Fruit fly (Drosophila melanogaster) whole organism, pupa: Measurements from ENCODE around the gene Sirt4.

Experiments used
- CG10348 ChIP-seq: fragments of 200-800 bp; sonication (Bioruptor generic); IDR thresholded peaks from 2 replicates; pipeline ENCODE4 v1.3.6; 2022; ENCODE audit warnings: missing biosample characterization, missing genetic modification characterization
- CG12605 ChIP-seq: fragments of 200-800 bp; sonication (Bioruptor generic); IDR thresholded peaks from 2 replicates; pipeline ENCODE4 v1.3.6; 2022; ENCODE audit warnings: missing biosample characterization, missing genetic modification characterization
- CG13204 ChIP-seq: fragments of 200-800 bp; sonication (Bioruptor generic); optimal IDR thresholded peaks from 2 replicates; lab custom pipeline; 2018; ENCODE audit warnings: missing biosample characterization, mild to moderate bottlenecking, missing genetic modification characterization, moderate library complexity
- CG14655 ChIP-seq: fragments of 200-800 bp; sonication (Bioruptor generic); optimal IDR thresholded peaks from 3 replicates; lab custom pipeline; 2017; ENCODE audit warnings: mild to moderate bottlenecking, missing biosample characterization, missing genetic modification reagents, missing genetic modification characterization
- CG15710 ChIP-seq: fragments of 200-800 bp; sonication (Bioruptor generic); optimal IDR thresholded peaks from 2 replicates; lab custom pipeline; 2018; ENCODE audit warnings: missing biosample characterization, mild to moderate bottlenecking, missing genetic modification characterization, moderate library complexity
- CG17806 ChIP-seq: fragments of 200-800 bp; sonication (Bioruptor generic); optimal IDR thresholded peaks from 2 replicates; lab custom pipeline; 2018; ENCODE audit warnings: missing biosample characterization, mild to moderate bottlenecking, missing genetic modification characterization, moderate library complexity
- CG32121 ChIP-seq: fragments of 200-800 bp; sonication (Bioruptor generic); IDR thresholded peaks from 2 replicates; pipeline ENCODE4 v1.3.6; 2022; ENCODE audit warnings: missing biosample characterization, missing genetic modification characterization
- CG34367 ChIP-seq: fragments of 200-800 bp; sonication (Bioruptor generic); optimal IDR thresholded peaks from 2 replicates; lab custom pipeline; 2018; ENCODE audit warnings: missing biosample characterization, mild to moderate bottlenecking, missing genetic modification characterization
- CG4496 ChIP-seq: fragments of 200-800 bp; sonication (Bioruptor generic); IDR thresholded peaks from 3 replicates; pipeline ENCODE4 v1.3.6; 2022; ENCODE audit warnings: missing biosample characterization, missing genetic modification characterization
- CG8159 ChIP-seq: fragments of 200-800 bp; sonication (Bioruptor generic); optimal IDR thresholded peaks from 3 replicates; lab custom pipeline; 2018; ENCODE audit warnings: missing biosample characterization, mild to moderate bottlenecking, missing genetic modification characterization, moderate library complexity
- CG8301 ChIP-seq: fragments of 200-800 bp; sonication (Bioruptor generic); optimal IDR thresholded peaks from 2 replicates; lab custom pipeline; 2018; ENCODE audit warnings: missing biosample characterization, mild to moderate bottlenecking, missing genetic modification characterization
- CG9948 ChIP-seq: fragments of 200-800 bp; sonication (Bioruptor generic); optimal IDR thresholded peaks from 2 replicates; lab custom pipeline; 2018; ENCODE audit warnings: missing biosample characterization, mild to moderate bottlenecking, missing genetic modification characterization, moderate library complexity
- D1 ChIP-seq: fragments of 200-800 bp; sonication (Bioruptor generic); optimal IDR thresholded peaks from 2 replicates; lab custom pipeline; 2018; ENCODE audit warnings: missing biosample characterization, mild to moderate bottlenecking, missing genetic modification characterization, moderate library complexity
- EcR ChIP-seq: fragments of 200-800 bp; sonication (Bioruptor generic); optimal IDR thresholded peaks from 3 replicates; lab custom pipeline; 2019; ENCODE audit warnings: missing biosample characterization, missing genetic modification characterization, mild to moderate bottlenecking, moderate library complexity, missing genetic modification reagents
- Ets98B ChIP-seq: fragments of 200-800 bp; sonication (Bioruptor generic); IDR thresholded peaks from 2 replicates; pipeline ENCODE4 v1.3.6; 2022; ENCODE audit warnings: missing biosample characterization, missing genetic modification characterization
- Pif1A ChIP-seq: fragments of 200-800 bp; sonication (Bioruptor generic); optimal IDR thresholded peaks from 3 replicates; lab custom pipeline; 2016; ENCODE audit warnings: missing biosample characterization, missing genetic modification characterization
- Pif1B ChIP-seq: fragments of 200-800 bp; sonication (Bioruptor generic); optimal IDR thresholded peaks from 3 replicates; lab custom pipeline; 2016; ENCODE audit warnings: missing biosample characterization, missing genetic modification characterization
- Snoo ChIP-seq: fragments of 200-800 bp; sonication (Bioruptor generic); optimal IDR thresholded peaks from 3 replicates; lab custom pipeline; 2017; ENCODE audit warnings: missing biosample characterization, mild to moderate bottlenecking, missing genetic modification characterization, inconsistent platforms
- fd96Ca ChIP-seq: fragments of 200-800 bp; sonication (Bioruptor generic); IDR thresholded peaks from 3 replicates; pipeline ENCODE4 v1.3.6; 2022; ENCODE audit warnings: missing biosample characterization, missing genetic modification characterization
- gl ChIP-seq: fragments of 200-800 bp; sonication (Bioruptor generic); optimal IDR thresholded peaks from 2 replicates; lab custom pipeline; 2018; ENCODE audit warnings: missing biosample characterization, mild to moderate bottlenecking, missing genetic modification characterization
- rn ChIP-seq: fragments of 200-800 bp; sonication (Bioruptor generic); IDR thresholded peaks from 2 replicates; pipeline ENCODE4 v1.3.6; 2022; ENCODE audit warnings: missing biosample characterization, missing genetic modification characterization

The Sirt4 gene

dm6 chrX:5637543-5637942 is 28.2 kb downstream of the Sirt4 start:
- TF ChIP-seq Pif1B (GFP tag; lab: Kevin White, UChicago) = no peak
- TF ChIP-seq CG14655 (GFP tag; lab: Kevin White, UChicago) = no peak
- no peak for TF ChIP-seq CG8301 (tag; lab: Kevin White, UChicago)
- no peak for TF ChIP-seq CG8159 (tag; lab: Kevin White, UChicago)
- no peak for TF ChIP-seq CG13204
- no peak for TF ChIP-seq gl (tag; lab: Kevin White, UChicago)
- no peak for TF ChIP-seq CG10348 (GFP tag; lab: Robert Waterston, UW)
- no peak for TF ChIP-seq CG12605
- no peak for TF ChIP-seq EcR (GFP tag; lab: Kevin White, UChicago)
- TF ChIP-seq D1 (tag; lab: Kevin White, UChicago) = no peak
- no peak for TF ChIP-seq CG9948 (tag; lab: Kevin White, UChicago)
- no peak for TF ChIP-seq CG32121
- no peak for TF ChIP-seq fd96Ca (GFP tag; lab: Robert Waterston, UW)
- no peak for TF ChIP-seq Pif1A
- no peak for TF ChIP-seq CG34367
- no peak for TF ChIP-seq CG17806

- TF ChIP-seq CG32121 (no peak), CG4496 (no peak), Ets98B (no peak), CG10348 (GFP tag; lab: Robert Waterston, UW) (no peak), gl (tag; lab: Kevin White, UChicago) (no peak), EcR (GFP tag; lab: Kevin White, UChicago) (no peak), CG8301 (tag; lab: Kevin White, UChicago) (no peak), rn (GFP tag; lab: Robert Waterston, UW) (no peak), CG14655 (GFP tag; lab: Kevin White, UChicago) (no peak), CG8159 (tag; lab: Kevin White, UChicago) (no peak), D1 (tag; lab: Kevin White, UChicago) (no peak), Pif1A (no peak)
Observed at dm6 chrX:5636529-5637099, 29.1 kb downstream of the Sirt4 start.

dm6 chrX:5634714-5635113 is 31.0 kb downstream of the Sirt4 start:
- TF ChIP-seq Ets98B (peak; percentile 40), rn (GFP tag; lab: Robert Waterston, UW) (no peak), Snoo (tag; lab: Kevin White, UChicago) (no peak), CG32121 (peak; percentile 50; the same call in 1 of the 2 replicates), CG13204 (no peak), CG34367 (no peak), CG17806 (no peak), CG8159 (tag; lab: Kevin White, UChicago) (no peak), CG12605 (no peak), fd96Ca (GFP tag; lab: Robert Waterston, UW) (peak; percentile 68), Pif1A (no peak), CG14655 (GFP tag; lab: Kevin White, UChicago) (no peak), D1 (tag; lab: Kevin White, UChicago) (no peak), gl (tag; lab: Kevin White, UChicago) (no peak), CG15710 (tag; lab: Kevin White, UChicago) (no peak), Pif1B (GFP tag; lab: Kevin White, UChicago) (no peak), CG10348 (GFP tag; lab: Robert Waterston, UW) (no peak), CG9948 (tag; lab: Kevin White, UChicago) (no peak), CG4496 (0 out of 3 replicates have a peak, but pooled peaks have one; percentile 48), CG8301 (tag; lab: Kevin White, UChicago) (no peak), EcR (GFP tag; lab: Kevin White, UChicago) (no peak)

dm6 chrX:5621893-5622803 is 43.6 kb downstream of the Sirt4 start, which contains the start of the genes Mlc-c and Pop1:
Gene Mlc-c (minus strand): TSS chrX:5622539.
Gene Pop1 (plus strand): TSS chrX:5622648.
- TF ChIP-seq CG14655 (GFP tag; lab: Kevin White, UChicago) = no peak
- TF ChIP-seq EcR (GFP tag; lab: Kevin White, UChicago) = peak; percentile 74

dm6 chrX:5618562-5618961 is 47.2 kb downstream of the Sirt4 start, which contains the start of gene RhoGAP5A:
Gene RhoGAP5A (minus strand): TSS chrX:5618806.
- TF ChIP-seq CG8301 (tag; lab: Kevin White, UChicago) = no peak
- no peak for TF ChIP-seq fd96Ca (GFP tag; lab: Robert Waterston, UW)
- no peak for TF ChIP-seq CG15710 (tag; lab: Kevin White, UChicago)
- TF ChIP-seq Pif1B (GFP tag; lab: Kevin White, UChicago) = no peak
- TF ChIP-seq CG12605 = no peak
- no peak for TF ChIP-seq CG10348 (GFP tag; lab: Robert Waterston, UW)
- no peak for TF ChIP-seq rn (GFP tag; lab: Robert Waterston, UW)
- no peak for TF ChIP-seq CG32121
- no peak for TF ChIP-seq CG8159 (tag; lab: Kevin White, UChicago)
- TF ChIP-seq CG13204 = no peak
- no peak for TF ChIP-seq Pif1A
- no peak for TF ChIP-seq CG34367
- no peak for TF ChIP-seq CG17806
- TF ChIP-seq CG9948 (tag; lab: Kevin White, UChicago) = no peak
- no peak for TF ChIP-seq Snoo (tag; lab: Kevin White, UChicago)
- no peak for TF ChIP-seq gl (tag; lab: Kevin White, UChicago)
- no peak for TF ChIP-seq CG14655 (GFP tag; lab: Kevin White, UChicago)
- TF ChIP-seq Ets98B = no peak
- no peak for TF ChIP-seq D1 (tag; lab: Kevin White, UChicago)
- no peak for TF ChIP-seq EcR (GFP tag; lab: Kevin White, UChicago)
